Fruit fly (Drosophila melanogaster) whole organism, embryonic: ENCODE data around the gene UBL3.

Experiments used
- Ada2b ChIP-seq: fragments of 200-800 bp; sonication (Bioruptor generic); IDR thresholded peaks from 2 replicates; pipeline ENCODE4 v1.3.6; 2022; ENCODE audit warnings: missing biosample characterization, missing genetic modification characterization
- BEAF-32 ChIP-seq: fragments of 200-800 bp; sonication (Bioruptor generic); optimal IDR thresholded peaks from 3 replicates; lab custom pipeline; 2017; ENCODE audit warnings: missing biosample characterization, missing genetic modification characterization, mild to moderate bottlenecking, moderate library complexity, missing genetic modification reagents
- Bdp1 ChIP-seq: fragments of 200-800 bp; sonication (Bioruptor generic); optimal IDR thresholded peaks from 3 replicates; lab custom pipeline; 2016; ENCODE audit warnings: missing biosample characterization, missing genetic modification characterization
- Bteb2 ChIP-seq: fragments of 200-800 bp; sonication (Bioruptor generic); optimal IDR thresholded peaks from 2 replicates; lab custom pipeline; 2016; ENCODE audit warnings: missing biosample characterization, missing genetic modification characterization
- CG10366 ChIP-seq: fragments of 200-800 bp; sonication (Bioruptor generic); IDR thresholded peaks from 2 replicates; pipeline ENCODE4 v1.3.6; 2022; ENCODE audit warnings: missing biosample characterization, missing genetic modification characterization
- CG12744 ChIP-seq: fragments of 200-800 bp; sonication (Bioruptor generic); optimal IDR thresholded peaks from 2 replicates; lab custom pipeline; 2016; ENCODE audit warnings: missing biosample characterization, missing genetic modification characterization
- CG14710 ChIP-seq: fragments of 200-800 bp; sonication (Bioruptor generic); optimal IDR thresholded peaks from 3 replicates; lab custom pipeline; 2019; ENCODE audit warnings: missing biosample characterization, mild to moderate bottlenecking, missing genetic modification characterization, moderate library complexity
- CG17385 ChIP-seq: fragments of 200-800 bp; sonication (Bioruptor generic); optimal IDR thresholded peaks from 3 replicates; lab custom pipeline; 2018; ENCODE audit warnings: missing biosample characterization, mild to moderate bottlenecking, missing genetic modification characterization
- CG1792 ChIP-seq: fragments of 200-800 bp; sonication (Bioruptor generic); optimal IDR thresholded peaks from 2 replicates; lab custom pipeline; 2016; ENCODE audit warnings: missing biosample characterization, missing genetic modification characterization
- CG18619 ChIP-seq: fragments of 200-800 bp; sonication (Bioruptor generic); optimal IDR thresholded peaks from 3 replicates; lab custom pipeline; 2017; ENCODE audit warnings: missing biosample characterization, mild to moderate bottlenecking, missing genetic modification characterization
- CG2199 ChIP-seq: fragments of 200-800 bp; sonication (Bioruptor generic); IDR thresholded peaks from 3 replicates; pipeline ENCODE4 v1.3.6; 2022; ENCODE audit warnings: missing biosample characterization, missing genetic modification characterization
- CG3281 ChIP-seq: fragments of 200-800 bp; sonication (Bioruptor generic); optimal IDR thresholded peaks from 3 replicates; lab custom pipeline; 2017; ENCODE audit warnings: missing biosample characterization, mild to moderate bottlenecking, missing genetic modification characterization
- CG42726 ChIP-seq: fragments of 200-800 bp; sonication (Bioruptor generic); IDR thresholded peaks from 2 replicates; pipeline ENCODE4 v1.3.6; 2022; ENCODE audit warnings: missing biosample characterization, missing genetic modification characterization; ENCODE audit not compliant: partially characterized antibody
- CG4424 ChIP-seq: fragments of 200-800 bp; sonication (Bioruptor generic); optimal IDR thresholded peaks from 3 replicates; lab custom pipeline; 2016; ENCODE audit warnings: missing biosample characterization, missing genetic modification characterization
- CG5180 ChIP-seq: fragments of 200-800 bp; sonication (Bioruptor generic); optimal IDR thresholded peaks from 3 replicates; lab custom pipeline; 2017; ENCODE audit warnings: missing biosample characterization, missing genetic modification characterization, mild to moderate bottlenecking, moderate library complexity, missing genetic modification reagents
- CG7963 ChIP-seq: fragments of 200-800 bp; sonication (Bioruptor generic); IDR thresholded peaks from 3 replicates; pipeline ENCODE4 v1.3.6; 2022; ENCODE audit warnings: missing biosample characterization, missing genetic modification characterization; ENCODE audit not compliant: partially characterized antibody
- Dad ChIP-seq: fragments of 200-800 bp; sonication (Bioruptor generic); optimal IDR thresholded peaks from 3 replicates; lab custom pipeline; 2016; ENCODE audit warnings: missing biosample characterization, missing genetic modification characterization
- Dfd ChIP-seq, 2 experiments: fragments of >200 bp; optimal IDR thresholded peaks; 2 replicates each; lab custom pipeline; 2017; ENCODE audit warnings: missing biosample characterization in 2 of 2, missing genetic modification characterization in 2 of 2
- Doc3 ChIP-seq: fragments of 200-800 bp; sonication (Bioruptor generic); IDR thresholded peaks from 3 replicates; pipeline ENCODE4 v1.3.6; 2022; ENCODE audit warnings: missing biosample characterization, missing genetic modification characterization; ENCODE audit not compliant: partially characterized antibody
- E2f2 ChIP-seq: fragments of 200-800 bp; sonication (Bioruptor generic); IDR thresholded peaks from 2 replicates; pipeline ENCODE4 v1.3.6; 2022; ENCODE audit warnings: missing biosample characterization, missing genetic modification characterization
- HLHmδ ChIP-seq: fragments of 200-800 bp; sonication (Bioruptor generic); optimal IDR thresholded peaks from 2 replicates; lab custom pipeline; 2018; ENCODE audit warnings: missing biosample characterization, mild to moderate bottlenecking, missing genetic modification characterization, moderate library complexity
- Hand ChIP-seq: fragments of 200-800 bp; sonication (Bioruptor generic); optimal IDR thresholded peaks from 2 replicates; lab custom pipeline; 2017; ENCODE audit warnings: mild to moderate bottlenecking, missing biosample characterization, missing genetic modification reagents, missing genetic modification characterization
- Myb ChIP-seq: fragments of 200-800 bp; sonication (Bioruptor generic); optimal IDR thresholded peaks from 2 replicates; lab custom pipeline; 2016; ENCODE audit warnings: missing biosample characterization, missing genetic modification characterization
- Sin3A ChIP-seq: fragments of >200 bp; optimal IDR thresholded peaks from 2 replicates; lab custom pipeline; 2018
- caup ChIP-seq: fragments of 200-800 bp; sonication (Bioruptor generic); optimal IDR thresholded peaks from 3 replicates; lab custom pipeline; 2017; ENCODE audit warnings: missing biosample characterization, mild to moderate bottlenecking, missing genetic modification characterization, moderate library complexity; ENCODE audit not compliant: severe bottlenecking
- chinmo ChIP-seq: fragments of 200-800 bp; sonication (Bioruptor generic); IDR thresholded peaks from 4 replicates; pipeline ENCODE4 v1.3.6; 2022; ENCODE audit warnings: missing biosample characterization, missing genetic modification characterization; ENCODE audit not compliant: partially characterized antibody
- dpn ChIP-seq, 2 experiments: fragments of 200-800 bp; sonication (Bioruptor generic); optimal IDR thresholded peaks; 3 replicates each; lab custom pipeline; 2016; ENCODE audit warnings: missing biosample characterization in 2 of 2, missing genetic modification characterization in 2 of 2
- fd102C ChIP-seq: fragments of 200-800 bp; sonication (Bioruptor generic); optimal IDR thresholded peaks from 2 replicates; lab custom pipeline; 2018; ENCODE audit warnings: missing biosample characterization, mild to moderate bottlenecking, missing genetic modification characterization, moderate library complexity
- gem ChIP-seq: fragments of 200-800 bp; sonication (Bioruptor generic); optimal IDR thresholded peaks from 2 replicates; lab custom pipeline; 2019; ENCODE audit warnings: missing biosample characterization, mild to moderate bottlenecking, missing genetic modification characterization, moderate library complexity
- ham ChIP-seq: fragments of 200-800 bp; sonication (Bioruptor generic); IDR thresholded peaks from 2 replicates; pipeline ENCODE4 v1.3.6; 2022; ENCODE audit warnings: missing biosample characterization, missing genetic modification characterization
- hth ChIP-seq: fragments of >200 bp; optimal IDR thresholded peaks from 2 replicates; lab custom pipeline; 2017; ENCODE audit warnings: inconsistent platforms
- insv ChIP-seq, 2 experiments: fragments of 200-800 bp; sonication (Bioruptor generic); optimal IDR thresholded peaks; 3 replicates each; lab custom pipeline; 2016 to 2018; ENCODE audit warnings: missing biosample characterization in 2 of 2, missing genetic modification characterization in 2 of 2
- jumu ChIP-seq: fragments of 200-800 bp; sonication (Bioruptor generic); optimal IDR thresholded peaks from 3 replicates; lab custom pipeline; 2016; ENCODE audit warnings: missing biosample characterization, missing genetic modification characterization
- lmd ChIP-seq: fragments of 200-800 bp; sonication (Bioruptor generic); IDR thresholded peaks from 2 replicates; pipeline ENCODE4 v1.3.6; 2022; ENCODE audit warnings: missing biosample characterization, missing genetic modification characterization
- luna ChIP-seq: fragments of 200-800 bp; sonication (Bioruptor generic); optimal IDR thresholded peaks from 2 replicates; lab custom pipeline; 2016; ENCODE audit warnings: missing biosample characterization, missing genetic modification characterization
- phol ChIP-seq: fragments of 200-800 bp; sonication (Bioruptor generic); optimal IDR thresholded peaks from 3 replicates; lab custom pipeline; 2018; ENCODE audit warnings: missing biosample characterization, mild to moderate bottlenecking, missing genetic modification characterization, moderate library complexity
- pita ChIP-seq: fragments of 200-800 bp; sonication (Bioruptor generic); optimal IDR thresholded peaks from 2 replicates; lab custom pipeline; 2017; ENCODE audit warnings: missing biosample characterization, mild to moderate bottlenecking, missing genetic modification characterization
- stc ChIP-seq: fragments of 200-800 bp; sonication (Bioruptor generic); IDR thresholded peaks from 2 replicates; pipeline ENCODE4 v1.3.6; 2022; ENCODE audit warnings: missing biosample characterization, missing genetic modification characterization
- tgo ChIP-seq: fragments of 200-800 bp; sonication (Bioruptor generic); IDR thresholded peaks from 3 replicates; pipeline ENCODE4 v1.3.6; 2022; ENCODE audit warnings: missing biosample characterization, missing genetic modification characterization
- tll ChIP-seq, 2 experiments: fragments of 200-800 bp in 1 of 2; fragments of >200 bp in 1 of 2; sonication (Bioruptor generic) in 1 of 2; optimal IDR thresholded peaks; 2 replicates each; lab custom pipeline; 2017 to 2019; ENCODE audit warnings: missing biosample characterization in 2 of 2, missing genetic modification characterization in 2 of 2, mild to moderate bottlenecking in 1 of 2, moderate library complexity in 1 of 2
- trh ChIP-seq: fragments of 200-800 bp; sonication (Bioruptor generic); optimal IDR thresholded peaks from 2 replicates; lab custom pipeline; 2016; ENCODE audit warnings: missing biosample characterization, missing genetic modification characterization
- unc-4 ChIP-seq: fragments of 200-800 bp; sonication (Bioruptor generic); IDR thresholded peaks from 2 replicates; pipeline ENCODE4 v1.3.6; 2022; ENCODE audit warnings: missing biosample characterization, missing genetic modification characterization; ENCODE audit not compliant: partially characterized antibody
- unpg ChIP-seq: fragments of 200-800 bp; sonication (Bioruptor generic); optimal IDR thresholded peaks from 3 replicates; lab custom pipeline; 2018; ENCODE audit warnings: missing biosample characterization, mild to moderate bottlenecking, missing genetic modification characterization, moderate library complexity
- vvl ChIP-seq: fragments of 200-800 bp; sonication (Bioruptor generic); IDR thresholded peaks from 2 replicates; pipeline ENCODE4 v1.3.6; 2022; ENCODE audit warnings: missing biosample characterization, missing genetic modification characterization
- z ChIP-seq: fragments of 200-800 bp; sonication (Bioruptor generic); IDR thresholded peaks from 3 replicates; pipeline ENCODE4 v1.3.6; 2022; ENCODE audit warnings: missing biosample characterization, missing genetic modification characterization
- zen ChIP-seq: fragments of 200-800 bp; sonication (Bioruptor generic); optimal IDR thresholded peaks from 3 replicates; lab custom pipeline; 2018; ENCODE audit warnings: missing biosample characterization, mild to moderate bottlenecking, missing genetic modification characterization, moderate library complexity

UBL3 gene

DNA sequence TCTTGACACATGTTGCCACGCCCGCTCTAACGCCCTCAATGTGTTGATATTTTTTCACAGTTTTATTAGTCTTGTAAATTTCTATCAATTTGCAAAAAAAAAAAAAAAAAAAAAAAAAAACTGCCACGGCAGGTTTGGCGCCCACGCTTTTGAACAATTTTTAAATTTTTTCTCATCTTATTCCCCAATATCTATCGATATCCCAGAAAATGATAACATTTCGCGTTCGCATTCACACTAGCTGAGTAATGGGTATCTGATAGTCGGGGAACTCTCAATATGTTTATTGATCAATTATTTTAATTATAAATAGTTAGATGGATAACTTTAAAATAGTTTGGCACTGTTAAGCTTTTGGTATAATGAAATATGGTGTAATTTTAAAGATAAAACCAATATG, 11.6 kb downstream of the UBL3 start (continued):
- TF ChIP-seq Doc3 (GFP tag; lab: Robert Waterston, UW) (peak; percentile 70; the same call in 2 of the 3 replicates), CG7963 (GFP tag; lab: Robert Waterston, UW) (peak; percentile 99), unpg (GFP tag; lab: Kevin White, UChicago) (no peak), Bteb2 (GFP tag; lab: Kevin White, UChicago) (no peak), CG42726 (GFP tag; lab: Robert Waterston, UW) (peak; percentile 24; the same call in 1 of the 2 replicates)
- TF ChIP-seq, all 482 proteins: peak for 34

DNA sequence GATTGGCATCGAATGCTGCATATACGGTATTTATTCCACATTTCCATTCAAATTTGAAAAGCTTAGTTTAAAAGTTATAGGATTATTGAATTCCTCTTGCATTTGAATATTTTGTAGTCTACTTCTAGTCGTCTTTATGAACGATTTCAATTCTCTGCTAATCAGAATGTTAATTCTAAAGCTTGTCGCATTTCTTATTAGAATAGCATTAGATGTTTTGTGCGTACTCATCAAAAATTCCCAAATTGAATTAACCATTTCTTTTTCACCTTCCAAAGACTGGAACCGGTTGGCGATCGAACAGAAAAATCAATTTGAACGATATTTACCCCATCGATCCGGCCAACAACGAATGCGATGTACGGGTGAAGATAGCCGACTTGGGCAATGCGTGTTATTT, 13.0 kb downstream of the UBL3 start:
- peak; percentile 29 for TF ChIP-seq pita (GFP tag; lab: Kevin White, UChicago)
- TF ChIP-seq insv (GFP tag; optimal IDR thresholded peaks at IDR 0.05; lab: Kevin White, UChicago) = peak in 1 of 2 experiments; percentile 93
- no peak for TF ChIP-seq Myb (GFP tag; lab: Kevin White, UChicago)
- peak; percentile 23 for TF ChIP-seq zen
- TF ChIP-seq BEAF-32 (GFP tag; lab: Kevin White, UChicago) = peak; percentile 19

DNA sequence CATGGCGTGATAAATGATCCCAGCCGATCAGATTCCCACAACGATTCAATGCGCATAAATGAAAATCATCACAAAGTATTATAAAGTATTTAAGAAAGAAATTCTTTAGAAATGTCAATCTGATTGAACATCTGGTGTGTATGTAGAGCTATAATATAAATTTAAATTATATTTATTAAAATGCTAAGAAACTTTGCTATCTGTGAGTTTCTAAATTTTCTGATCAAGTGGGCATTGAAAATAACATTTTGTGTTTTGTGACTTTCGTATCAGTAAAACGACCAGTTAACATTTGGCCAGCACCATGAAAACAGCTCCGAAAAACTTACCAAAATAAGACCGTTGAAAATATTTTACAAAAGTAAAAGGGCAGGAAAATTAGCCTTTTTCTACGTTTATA, 15.4 kb downstream of the UBL3 start, which contains the start of gene CG8565:
TSS of gene CG8565 (plus strand) at position 301 of the 400 bp plus-strand sequence.
- no peak for TF ChIP-seq z
- TF ChIP-seq caup = no peak
- no peak for TF ChIP-seq tll (GFP tag; optimal IDR thresholded peaks at IDR 0.05; lab: Kevin White, UChicago)
- TF ChIP-seq CG2199 (GFP tag; lab: Robert Waterston, UW) = no peak
- no peak for TF ChIP-seq CG14710 (tag; lab: Kevin White, UChicago)
- TF ChIP-seq CG10366 (GFP tag; lab: Robert Waterston, UW) = no peak
- TF ChIP-seq dpn (GFP tag; optimal IDR thresholded peaks at IDR 0.05; lab: Kevin White, UChicago) = no peak

DNA sequence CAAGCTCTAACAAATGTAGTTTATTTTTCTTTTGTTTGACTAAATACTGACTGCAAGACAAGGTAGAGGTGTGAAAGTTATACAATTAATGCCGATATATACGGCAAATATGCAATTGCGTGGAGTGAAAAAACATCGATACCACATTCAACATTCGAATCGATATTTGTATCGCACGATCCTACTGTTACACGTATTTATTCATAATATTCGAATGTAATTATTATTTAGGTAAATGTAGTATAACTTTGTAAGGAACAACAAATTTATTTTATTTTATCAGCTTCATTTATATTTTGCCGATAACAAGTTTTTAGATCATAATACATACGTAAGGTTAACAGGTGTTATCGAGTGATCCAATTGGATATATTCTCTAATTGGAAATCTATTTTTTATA, 17.6 kb downstream of the UBL3 start, which contains the start of gene Chc:
TSS of gene Chc (minus strand) at position 98 of the 400 bp plus-strand sequence.
- TF ChIP-seq HLHmδ (no peak), CG4424 (GFP tag; lab: Kevin White, UChicago) (no peak), trh (GFP tag; lab: Kevin White, UChicago) (no peak), CG18619 (GFP tag; lab: Kevin White, UChicago) (no peak), luna (GFP tag; lab: Kevin White, UChicago) (no peak), CG5180 (no peak), Ada2b (no peak), Hand (GFP tag; lab: Kevin White, UChicago) (no peak), Bdp1 (GFP tag; lab: Kevin White, UChicago) (no peak), Dad (no peak), stc (GFP tag; lab: Robert Waterston, UW) (no peak), jumu (GFP tag; lab: Kevin White, UChicago) (no peak), CG3281 (GFP tag; lab: Kevin White, UChicago) (no peak), unc-4 (GFP tag; lab: Robert Waterston, UW) (peak; percentile 95), Sin3A (lab: Kevin White, UChicago) (no peak), vvl (GFP tag; lab: Robert Waterston, UW) (0 out of 2 replicates have a peak, but pooled peaks have one; percentile 31), CG17385 (GFP tag; lab: Kevin White, UChicago) (no peak), CG12744 (GFP tag; lab: Kevin White, UChicago) (no peak), CG1792 (no peak), hth (lab: Kevin White, UChicago) (no peak), gem (no peak), CG7963 (GFP tag; lab: Robert Waterston, UW) (peak; percentile 97), Dfd (GFP tag; optimal IDR thresholded peaks at IDR 0.05; lab: Kevin White, UChicago) (no peak), fd102C (GFP tag; lab: Kevin White, UChicago) (no peak), ham (GFP tag; lab: Robert Waterston, UW) (no peak), phol (no peak), lmd (GFP tag; lab: Robert Waterston, UW) (no peak), E2f2 (GFP tag; lab: Robert Waterston, UW) (peak; percentile 50; the same call in 1 of the 2 replicates), tgo (GFP tag; lab: Robert Waterston, UW) (no peak), chinmo (GFP tag; lab: Robert Waterston, UW) (peak; percentile 98)
